Worm (Caenorhabditis elegans): ENCODE data around the gene F57B9.8.
A peak's percentile ranks its signal among the peaks of the same experiment; 100 is the strongest.

ce11 chrIII:6971662-6972284 is 36.7 kb upstream of the F57B9.8 start, which contains the start of the genes eef-1A.1 and rfc-4:
- TF ChIP-seq ama-1 (optimal IDR thresholded peaks at IDR 0.05) (no peak), ets-7 (tag; optimal IDR thresholded peaks at IDR 0.05) (no peak), F13C5.2 (tag; optimal IDR thresholded peaks at IDR 0.05) (peak; percentile 89), ceh-13 (GFP tag; optimal IDR thresholded peaks at IDR 0.05) (no peak), aly-1 (tag; optimal IDR thresholded peaks at IDR 0.05) (no peak)
